Worm (Caenorhabditis elegans) whole organism, young adult: Measurements from ENCODE around the gene trd-1.

ENCODE experiments used
- B0261.1 ChIP-seq: sonication (generic microtip); optimal IDR thresholded peaks from 2 replicates; lab custom pipeline; 2016; ENCODE audit warnings: mild to moderate bottlenecking, missing genetic modification characterization, moderate library complexity, missing compliant biosample characterization
- F10E7.11 ChIP-seq: sonication (generic microtip); optimal IDR thresholded peaks from 2 replicates; lab custom pipeline; 2017; ENCODE audit warnings: mild to moderate bottlenecking, missing genetic modification characterization, moderate library complexity, missing compliant biosample characterization
- F23B12.7 ChIP-seq: sonication (generic microtip); optimal IDR thresholded peaks from 2 replicates; lab custom pipeline; 2017; ENCODE audit warnings: missing genetic modification characterization, mild to moderate bottlenecking, missing compliant biosample characterization, antibody characterized with exemption, moderate library complexity; ENCODE audit not compliant: insufficient read depth
- K11D2.4 ChIP-seq: fragments of 200-800 bp; sonication (Bioruptor generic); IDR thresholded peaks from 2 replicates; pipeline ENCODE4 v1.3.6; 2022; ENCODE audit warnings: missing genetic modification reagents, missing genetic modification characterization, missing compliant biosample characterization
- K12H6.12 ChIP-seq: fragments of 200-800 bp; sonication (Bioruptor generic); optimal IDR thresholded peaks from 2 replicates; lab custom pipeline; 2018; ENCODE audit warnings: mild to moderate bottlenecking, missing genetic modification characterization, missing compliant biosample characterization
- atf-7 ChIP-seq: sonication (generic microtip); optimal IDR thresholded peaks from 2 replicates; lab custom pipeline; 2017; ENCODE audit warnings: mild to moderate bottlenecking, missing genetic modification characterization, missing compliant biosample characterization
- attf-5 ChIP-seq: fragments of 200-800 bp; sonication (Bioruptor generic); optimal IDR thresholded peaks from 2 replicates; lab custom pipeline; 2018; ENCODE audit warnings: mild to moderate bottlenecking, missing genetic modification characterization, missing compliant biosample characterization
- attf-6 ChIP-seq: fragments of 200-800 bp; sonication (Bioruptor generic); IDR thresholded peaks from 2 replicates; pipeline ENCODE4 v1.3.6; 2022; ENCODE audit warnings: missing genetic modification reagents, missing genetic modification characterization, missing compliant biosample characterization
- cebp-1 ChIP-seq, 2 experiments: fragments of 200-800 bp in 1 of 2; sonication (Bioruptor generic) in 1 of 2; sonication (generic microtip) in 1 of 2; IDR thresholded peaks in 1 of 2; optimal IDR thresholded peaks in 1 of 2; 2 replicates each; pipeline versions ENCODE4 v1.3.6 to Lab custom; 2017 to 2022; ENCODE audit warnings: missing compliant biosample characterization in 2 of 2, missing genetic modification characterization in 2 of 2, mild to moderate bottlenecking in 1 of 2, missing genetic modification reagents in 1 of 2, moderate library complexity in 1 of 2
- cebp-2 ChIP-seq: fragments of 200-800 bp; sonication (Bioruptor generic); IDR thresholded peaks from 2 replicates; pipeline ENCODE4 v1.3.6; 2022; ENCODE audit warnings: missing genetic modification characterization, missing compliant biosample characterization
- ceh-27 ChIP-seq: fragments of 200-800 bp; sonication (Bioruptor generic); optimal IDR thresholded peaks from 2 replicates; lab custom pipeline; 2018; ENCODE audit warnings: mild to moderate bottlenecking, missing genetic modification characterization, moderate library complexity, missing compliant biosample characterization
- ceh-58 ChIP-seq: fragments of 200-800 bp; sonication (Bioruptor generic); IDR thresholded peaks from 2 replicates; pipeline ENCODE4 v1.3.6; 2022; ENCODE audit warnings: missing genetic modification characterization, missing compliant biosample characterization
- dox-1 ChIP-seq: fragments of 200-800 bp; sonication (Bioruptor generic); IDR thresholded peaks from 2 replicates; pipeline ENCODE4 v1.3.6; 2022; ENCODE audit warnings: missing genetic modification reagents, missing genetic modification characterization, missing compliant biosample characterization
- dpl-1 ChIP-seq: fragments of 150-350 bp; optimal IDR thresholded peaks from 2 replicates; lab custom pipeline; 2014; ENCODE audit warnings: missing biosample characterization, missing genetic modification reagents, missing genetic modification characterization
- ekl-4 ChIP-seq: fragments of 200-800 bp; sonication (Bioruptor generic); IDR thresholded peaks from 2 replicates; pipeline ENCODE4 v1.3.6; 2022; ENCODE audit warnings: missing genetic modification reagents, missing genetic modification characterization, missing compliant biosample characterization
- hlh-26 ChIP-seq: fragments of 200-800 bp; sonication (Bioruptor generic); conservative IDR thresholded peaks from 2 replicates; pipeline ENCODE4 v1.3.6; 2022; ENCODE audit warnings: missing genetic modification reagents, missing genetic modification characterization, missing compliant biosample characterization
- hmg-1.2 ChIP-seq: fragments of 200-800 bp; sonication (Bioruptor generic); IDR thresholded peaks from 2 replicates; pipeline ENCODE4 v1.3.6; 2022; ENCODE audit warnings: missing genetic modification reagents, missing genetic modification characterization, missing compliant biosample characterization
- hsf-1 ChIP-seq: fragments of 200-800 bp; sonication (Bioruptor generic); IDR thresholded peaks from 2 replicates; pipeline ENCODE4 v1.3.6; 2022; ENCODE audit warnings: missing genetic modification reagents, missing genetic modification characterization, missing compliant biosample characterization
- lin-26 ChIP-seq: fragments of 200-800 bp; sonication (Bioruptor generic); IDR thresholded peaks from 2 replicates; pipeline ENCODE4 v1.3.6; 2022; ENCODE audit warnings: missing genetic modification reagents, missing genetic modification characterization, missing compliant biosample characterization
- lin-35 ChIP-seq, 3 experiments: fragments of 150-350 bp in 2 of 3; sonication (generic microtip) in 1 of 3; optimal IDR thresholded peaks; 2 replicates each; lab custom pipeline; 2014 to 2018; ENCODE audit warnings: missing biosample characterization in 3 of 3, missing genetic modification characterization in 3 of 3, missing genetic modification reagents in 3 of 3
- lin-40 ChIP-seq: sonication (generic microtip); optimal IDR thresholded peaks from 2 replicates; lab custom pipeline; 2016; ENCODE audit warnings: missing genetic modification characterization, mild to moderate bottlenecking, missing compliant biosample characterization, missing genotype, missing genetic modification reagents
- lin-54 ChIP-seq: fragments of 200-800 bp; sonication (Bioruptor generic); optimal IDR thresholded peaks from 2 replicates; lab custom pipeline; 2018; ENCODE audit warnings: mild to moderate bottlenecking, missing genetic modification characterization, missing compliant biosample characterization
- lsl-1 ChIP-seq: fragments of 200-800 bp; sonication (Bioruptor generic); optimal IDR thresholded peaks from 2 replicates; lab custom pipeline; 2018; ENCODE audit warnings: mild to moderate bottlenecking, missing genetic modification characterization, moderate library complexity, missing compliant biosample characterization
- madf-3 ChIP-seq: fragments of 200-800 bp; sonication (Bioruptor generic); IDR thresholded peaks from 2 replicates; pipeline ENCODE4 v1.3.6; 2022; ENCODE audit warnings: missing genetic modification reagents, missing genetic modification characterization, missing compliant biosample characterization
- nfya-2 ChIP-seq: fragments of 200-800 bp; sonication (Bioruptor generic); IDR thresholded peaks from 2 replicates; pipeline ENCODE4 v1.3.6; 2022; ENCODE audit warnings: missing genetic modification reagents, missing genetic modification characterization, missing compliant biosample characterization
- nfyb-1 ChIP-seq: fragments of 200-800 bp; sonication (Bioruptor generic); IDR thresholded peaks from 2 replicates; pipeline ENCODE4 v1.3.6; 2022; ENCODE audit warnings: missing genetic modification reagents, missing genetic modification characterization, missing compliant biosample characterization
- nhr-80 ChIP-seq: sonication (generic microtip); optimal IDR thresholded peaks from 2 replicates; lab custom pipeline; 2016; ENCODE audit warnings: missing genetic modification characterization, missing compliant biosample characterization
- pha-4 ChIP-seq: fragments of 150-350 bp; sonication (generic microtip); optimal IDR thresholded peaks from 2 replicates; lab custom pipeline; 2014; ENCODE audit warnings: missing biosample characterization, missing genetic modification reagents, missing genetic modification characterization
- rcor-1 ChIP-seq: fragments of 200-800 bp; sonication (Bioruptor generic); IDR thresholded peaks from 2 replicates; pipeline ENCODE4 v1.3.6; 2022; ENCODE audit warnings: missing genetic modification reagents, missing genetic modification characterization, missing compliant biosample characterization
- rpc-1 ChIP-seq, 2 experiments: fragments of 150-350 bp in 1 of 2; sonication (generic microtip) in 1 of 2; optimal IDR thresholded peaks; 2 replicates each; lab custom pipeline; 2014 to 2018; ENCODE audit warnings: missing biosample characterization in 1 of 2, missing genetic modification characterization in 1 of 2, missing genetic modification reagents in 1 of 2, missing genotype in 1 of 2
- snpc-1.3 ChIP-seq: sonication (generic microtip); optimal IDR thresholded peaks from 2 replicates; lab custom pipeline; 2017; ENCODE audit warnings: missing genetic modification characterization, mild to moderate bottlenecking, missing compliant biosample characterization, antibody characterized with exemption, moderate library complexity, missing genotype, missing genetic modification reagents; ENCODE audit not compliant: insufficient read depth
- somi-1 ChIP-seq: fragments of 200-800 bp; sonication (Bioruptor generic); optimal IDR thresholded peaks from 2 replicates; lab custom pipeline; 2018; ENCODE audit warnings: mild to moderate bottlenecking, missing genetic modification characterization, missing compliant biosample characterization
- tbp1 ChIP-seq: fragments of 200-800 bp; sonication (Bioruptor generic); optimal IDR thresholded peaks from 2 replicates; lab custom pipeline; 2018; ENCODE audit warnings: mild to moderate bottlenecking, missing genetic modification characterization, missing compliant biosample characterization
- tlf-1 ChIP-seq: fragments of 200-800 bp; sonication (Bioruptor generic); optimal IDR thresholded peaks from 2 replicates; lab custom pipeline; 2018; ENCODE audit warnings: mild to moderate bottlenecking, missing genetic modification characterization, missing compliant biosample characterization

Gene trd-1

DNA sequence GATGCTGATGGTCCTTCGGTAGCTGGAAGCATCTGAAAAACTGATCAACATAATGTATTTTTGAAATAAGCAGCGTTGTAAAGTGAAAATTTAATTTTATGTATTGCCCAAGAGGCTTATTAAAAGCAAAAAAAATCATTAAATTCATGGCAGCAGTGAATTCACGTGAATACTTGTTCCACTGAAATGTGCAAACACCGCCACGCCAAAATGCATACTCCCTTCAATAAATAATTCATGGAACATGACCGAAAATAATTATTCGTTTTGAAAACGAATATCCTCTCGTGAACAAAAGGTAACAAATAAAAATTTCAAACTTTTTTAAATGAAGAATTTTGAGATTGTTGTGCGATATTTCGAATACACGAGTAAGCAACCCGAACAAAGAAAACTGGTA lies 28.7 kb upstream of the trd-1 start, which contains the start of gene F08F8.10 (continued):
- TF ChIP-seq F10E7.11 (tag; lab: Kevin White, UChicago) (no peak), hlh-26 (GFP tag; lab: Robert Waterston, UW) (no peak), ekl-4 (peak; percentile 32; the same call in 1 of the 2 replicates), dox-1 (no peak), nfyb-1 (no peak), K12H6.12 (tag; lab: Kevin White, UChicago) (peak; percentile 8), dpl-1 (GFP tag; lab: Kevin White, UChicago) (no peak), snpc-1.3 (tag; lab: Kevin White, UChicago) (no peak), hmg-1.2 (peak; percentile 29; the same call in 1 of the 2 replicates), ceh-58 (GFP tag; lab: Robert Waterston, UW) (no peak), hsf-1 (0 out of 2 replicates have a peak, but pooled peaks have one; percentile 29), lin-35 (GFP tag; optimal IDR thresholded peaks at IDR 0.05; lab: Kevin White, UChicago) (no peak), atf-7 (tag; lab: Kevin White, UChicago) (no peak), pha-4 (tag; lab: Kevin White, UChicago) (no peak), tbp1 (GFP tag; lab: Kevin White, UChicago) (peak; percentile 33), lsl-1 (GFP tag; lab: Kevin White, UChicago) (no peak), nfya-2 (GFP tag; lab: Robert Waterston, UW) (no peak)

DNA sequence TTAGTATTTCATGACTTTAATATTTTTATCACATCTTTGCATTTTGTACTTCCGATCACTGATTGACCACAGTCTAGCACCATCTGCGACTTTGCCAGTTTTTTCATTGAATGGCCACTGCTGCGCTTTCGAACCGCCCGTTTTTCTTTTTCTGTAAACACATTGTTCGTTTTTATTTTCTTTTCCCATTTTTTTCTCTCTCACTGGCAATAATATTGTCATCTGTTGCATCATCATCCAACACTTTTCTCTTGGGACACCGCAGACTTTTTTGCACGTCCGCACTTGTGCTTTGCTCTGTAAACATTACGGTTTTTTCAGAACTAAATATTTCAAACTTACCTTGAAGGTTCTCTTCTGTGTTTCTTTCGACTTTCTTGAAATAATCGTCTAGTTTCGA lies 27.4 kb upstream of the trd-1 start:
- TF ChIP-seq attf-5 (GFP tag; lab: Kevin White, UChicago) (peak; percentile 9), nhr-80 (tag; lab: Kevin White, UChicago) (peak; percentile 8), somi-1 (GFP tag; lab: Kevin White, UChicago) (peak; percentile 37), rcor-1 (GFP tag; lab: Robert Waterston, UW) (no peak), ceh-27 (no peak), madf-3 (GFP tag; lab: Robert Waterston, UW) (no peak), lin-40 (tag; lab: Kevin White, UChicago) (peak; percentile 10), lin-26 (peak; percentile 41; the same call in 1 of the 2 replicates), K12H6.12 (tag; lab: Kevin White, UChicago) (peak; percentile 32), cebp-1 (GFP tag; IDR thresholded peaks at IDR 0.05; lab: Robert Waterston, UW) (no peak), cebp-1 (tag; optimal IDR thresholded peaks at IDR 0.05; lab: Kevin White, UChicago) (peak; percentile 5)

DNA sequence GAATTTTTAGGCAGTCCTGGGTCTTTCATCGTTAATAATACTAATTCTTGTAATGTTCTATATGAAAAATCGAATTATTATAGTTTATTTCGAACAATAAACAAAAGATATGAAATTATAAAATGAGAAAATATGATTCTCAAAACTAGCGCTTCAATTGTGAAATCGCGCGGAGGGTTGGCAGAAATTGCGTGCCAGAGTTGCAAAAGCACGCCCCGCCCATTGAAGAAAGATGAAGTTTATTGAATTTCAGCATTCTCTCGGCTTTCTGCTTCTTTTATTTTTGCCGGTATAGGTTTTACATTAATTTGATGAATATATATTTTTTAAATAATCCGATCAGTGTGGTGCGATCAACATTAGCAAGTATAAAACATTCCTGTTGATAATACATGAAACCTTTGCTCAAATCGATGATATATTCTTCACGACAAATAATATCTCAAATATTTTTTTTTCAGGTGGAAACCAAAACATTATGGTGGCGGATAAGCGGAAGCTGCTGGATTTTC lies 26.9 kb upstream of the trd-1 start, which contains the start of the genes eco-1 and hmgr-1:
eco-1 (minus strand) TSS at position 59 of the 512 bp plus-strand sequence.
hmgr-1 (plus strand) TSS at position 462 of the 512 bp plus-strand sequence.
- TF ChIP-seq attf-6 (GFP tag; lab: Robert Waterston, UW) (no peak), F23B12.7 (no peak), tbp1 (GFP tag; lab: Kevin White, UChicago) (no peak), lin-54 (GFP tag; lab: Kevin White, UChicago) (peak; percentile 22), lin-35 (GFP tag; optimal IDR thresholded peaks at IDR 0.05; lab: Kevin White, UChicago) (peak in 1 of 3 experiments; percentile 8), B0261.1 (no peak), K11D2.4 (GFP tag; lab: Robert Waterston, UW) (no peak), cebp-1 (GFP tag; IDR thresholded peaks at IDR 0.05; lab: Robert Waterston, UW) (no peak), cebp-1 (tag; optimal IDR thresholded peaks at IDR 0.05; lab: Kevin White, UChicago) (peak; percentile 39), cebp-2 (GFP tag; lab: Robert Waterston, UW) (no peak), tlf-1 (GFP tag; lab: Kevin White, UChicago) (no peak), rpc-1 (optimal IDR thresholded peaks at IDR 0.05; lab: Kevin White, UChicago) (no peak), rpc-1 (tag; optimal IDR thresholded peaks at IDR 0.05; lab: Kevin White, UChicago) (no peak)
